Worm (Caenorhabditis elegans): ENCODE results near the gene Y46G5A.8.

DNA sequence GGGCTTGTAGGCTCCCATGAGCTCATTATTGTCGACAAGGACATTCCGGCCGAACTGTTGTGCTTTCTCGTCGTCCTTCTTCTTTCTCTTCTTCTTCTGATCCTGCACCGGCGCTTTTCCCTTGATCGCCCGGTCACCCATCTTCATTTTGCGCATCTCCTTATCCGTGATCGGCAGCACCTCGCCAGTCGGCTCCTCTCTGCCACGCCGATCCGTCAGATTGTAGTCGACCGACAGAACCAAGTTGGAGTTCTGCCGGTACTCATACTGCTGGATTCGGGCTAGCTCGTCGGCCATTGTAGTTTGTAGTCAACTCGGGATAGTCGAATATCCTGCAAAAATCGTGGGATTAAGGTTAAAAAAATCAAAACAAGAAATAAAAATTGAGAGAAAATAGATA lies 19.6 kb upstream of the Y46G5A.8 start, which contains the start of gene snrp-200:
- TF ChIP-seq php-3 (GFP tag; IDR thresholded peaks at IDR 0.05) (0 out of 2 replicates have a peak, but pooled peaks have one; percentile 38), fkh-10 (GFP tag; optimal IDR thresholded peaks at IDR 0.05) (no peak), mxl-3 (GFP tag; optimal IDR thresholded peaks at IDR 0.05) (no peak), zip-11 (GFP tag; IDR thresholded peaks at IDR 0.05) (no peak), dmd-9 (GFP tag; IDR thresholded peaks at IDR 0.05) (no peak), unc-130 (GFP tag; optimal IDR thresholded peaks at IDR 0.05) (no peak), Y105C5A.15 (GFP tag; IDR thresholded peaks at IDR 0.05) (0 out of 2 replicates have a peak, but pooled peaks have one; percentile 48), lin-38 (GFP tag; IDR thresholded peaks at IDR 0.05) (peak; percentile 63), lin-13 (GFP tag; optimal IDR thresholded peaks at IDR 0.05) (no peak), vab-7 (GFP tag; IDR thresholded peaks at IDR 0.05) (no peak)

Data from whole organism, L4 larva.